Worm (Caenorhabditis elegans): ENCODE data around the gene tbc-6.

The tbc-6 gene

ce11 chrII:6838270-6838878, 9.6 kb upstream of the tbc-6 start (continued):
- TF ChIP-seq dmd-8 (GFP tag; IDR thresholded peaks at IDR 0.05) (no peak), fkh-10 (GFP tag; optimal IDR thresholded peaks at IDR 0.05) (no peak), mxl-2 (GFP tag; conservative IDR thresholded peaks at IDR 0.05) (no peak)

ce11 chrII:6838977-6839376, 8.9 kb upstream of the tbc-6 start:
- TF ChIP-seq mxl-3 (GFP tag; optimal IDR thresholded peaks at IDR 0.05) (no peak), ctbp-1 (GFP tag; IDR thresholded peaks at IDR 0.05) (peak; percentile 63; the same call in 1 of the 2 replicates), pha-4 (GFP tag; IDR thresholded peaks at IDR 0.05) (no peak), pha-4 (tag; optimal IDR thresholded peaks at IDR 0.05) (no peak), F10B5.3 (tag; optimal IDR thresholded peaks at IDR 0.05) (no peak), rbr-2 (tag; optimal IDR thresholded peaks at IDR 0.05) (no peak), T20F7.1 (GFP tag; optimal IDR thresholded peaks at IDR 0.05) (no peak), T26A8.4 (GFP tag; IDR thresholded peaks at IDR 0.05) (0 out of 2 replicates have a peak, but pooled peaks have one; percentile 10), unc-39 (tag; optimal IDR thresholded peaks at IDR 0.05) (no peak), mdl-1 (tag; optimal IDR thresholded peaks at IDR 0.05) (no peak), nhr-28 (tag; optimal IDR thresholded peaks at IDR 0.05) (peak; percentile 8), nhr-237 (tag; optimal IDR thresholded peaks at IDR 0.05) (no peak), pqm-1 (tag; optimal IDR thresholded peaks at IDR 0.05) (no peak), lin-15B (tag; optimal IDR thresholded peaks at IDR 0.05) (no peak), mep-1 (tag; optimal IDR thresholded peaks at IDR 0.05) (peak; percentile 41), aha-1 (tag) (peak; percentile 99), hmg-1.1 (GFP tag; IDR thresholded peaks at IDR 0.05) (peak; percentile 27), lsy-2 (tag; optimal IDR thresholded peaks at IDR 0.05) (peak in 1 of 2 experiments; percentile 49), madf-9 (GFP tag; conservative IDR thresholded peaks at IDR 0.05) (0 out of 2 replicates have a peak, but pooled peaks have one; percentile 46), unc-62 (GFP tag; optimal IDR thresholded peaks at IDR 0.05 in 1 of 2) (peak in 1 of 2 experiments; percentile 48), unc-62 (tag; optimal IDR thresholded peaks at IDR 0.05) (no peak), egl-43 (GFP tag; IDR thresholded peaks at IDR 0.05) (no peak), nhr-11 (tag; optimal IDR thresholded peaks at IDR 0.05) (peak; percentile 40), ZK337.2 (GFP tag; IDR thresholded peaks at IDR 0.05) (no peak), aly-2 (tag; optimal IDR thresholded peaks at IDR 0.05) (no peak), zip-2 (tag; optimal IDR thresholded peaks at IDR 0.05) (no peak), hlh-11 (tag; optimal IDR thresholded peaks at IDR 0.05) (peak; percentile 57), spr-1 (tag; optimal IDR thresholded peaks at IDR 0.05) (no peak), ceh-44 (GFP tag; IDR thresholded peaks at IDR 0.05) (no peak), ceh-20 (GFP tag; IDR thresholded peaks at IDR 0.05) (0 out of 2 replicates have a peak, but pooled peaks have one; percentile 9), set-16 (GFP tag; IDR thresholded peaks at IDR 0.05) (0 out of 2 replicates have a peak, but pooled peaks have one; percentile 3), attf-4 (tag; optimal IDR thresholded peaks at IDR 0.05) (no peak), Y75B8A.6 (GFP tag; IDR thresholded peaks at IDR 0.05) (no peak), zfp-3 (GFP tag; conservative IDR thresholded peaks at IDR 0.05) (no peak), nhr-76 (tag; optimal IDR thresholded peaks at IDR 0.05) (no peak), dmd-9 (GFP tag; IDR thresholded peaks at IDR 0.05) (no peak), dve-1 (tag; optimal IDR thresholded peaks at IDR 0.05; ENCODE audit: insufficient read depth) (peak; percentile 40), egl-27 (tag; optimal IDR thresholded peaks at IDR 0.05) (peak; percentile 71), ztf-7 (tag; optimal IDR thresholded peaks at IDR 0.05) (peak; percentile 70), lin-1 (GFP tag; IDR thresholded peaks at IDR 0.05) (no peak), hlh-30 (tag; optimal IDR thresholded peaks at IDR 0.05; ENCODE audit: insufficient read depth) (peak; percentile 81), fos-1 (tag; optimal IDR thresholded peaks at IDR 0.05) (no peak), duxl-1 (tag; optimal IDR thresholded peaks at IDR 0.05; ENCODE audit: poor library complexity) (no peak), mdt-29 (GFP tag; IDR thresholded peaks at IDR 0.05) (no peak), fkh-10 (GFP tag; optimal IDR thresholded peaks at IDR 0.05) (no peak), dmd-6 (GFP tag; IDR thresholded peaks at IDR 0.05) (peak; percentile 55), mes-2 (tag; optimal IDR thresholded peaks at IDR 0.05; ENCODE audit: poor library complexity, severe bottlenecking) (peak; percentile 42)

Data from whole organism, L4 larva.